Worm (Caenorhabditis elegans) whole organism, L2 larva: ENCODE measurements around the gene mlc-1.
A peak's percentile ranks its signal among the peaks of the same experiment; 100 is the strongest.

Experiments used
- C34F6.9 ChIP-seq: fragments of 150-350 bp; optimal IDR thresholded peaks from 2 replicates; lab custom pipeline; 2014; ENCODE audit warnings: missing biosample characterization, missing genetic modification characterization
- F13H6.1 ChIP-seq: sonication (generic microtip); optimal IDR thresholded peaks from 2 replicates; lab custom pipeline; 2016; ENCODE audit warnings: missing genetic modification characterization, missing compliant biosample characterization
- R02D3.7 ChIP-seq: fragments of 150-350 bp; optimal IDR thresholded peaks from 2 replicates; lab custom pipeline; 2014; ENCODE audit warnings: missing biosample characterization, missing genetic modification characterization
- Y55F3AM.14 ChIP-seq: fragments of 200-800 bp; sonication (Bioruptor generic); optimal IDR thresholded peaks from 2 replicates; lab custom pipeline; 2018; ENCODE audit warnings: mild to moderate bottlenecking, missing genetic modification characterization, missing compliant biosample characterization
- alr-1 ChIP-seq: fragments of 150-350 bp; optimal IDR thresholded peaks from 2 replicates; lab custom pipeline; 2014; ENCODE audit warnings: missing biosample characterization, missing genetic modification characterization
- aly-2 ChIP-seq: fragments of 150-350 bp; optimal IDR thresholded peaks from 2 replicates; lab custom pipeline; 2014; ENCODE audit warnings: missing biosample characterization, missing genetic modification characterization
- ama-1 ChIP-seq: fragments of 150-350 bp; optimal IDR thresholded peaks from 2 replicates; lab custom pipeline; 2018; ENCODE audit warnings: inconsistent platforms
- blmp-1 ChIP-seq: sonication (generic microtip); optimal IDR thresholded peaks from 2 replicates; lab custom pipeline; 2017; ENCODE audit warnings: missing genetic modification characterization, mild to moderate bottlenecking, missing compliant biosample characterization, antibody characterized with exemption, moderate library complexity; ENCODE audit not compliant: insufficient read depth
- ceh-16 ChIP-seq: fragments of 150-350 bp; optimal IDR thresholded peaks from 2 replicates; lab custom pipeline; 2014; ENCODE audit warnings: missing biosample characterization, missing genetic modification characterization
- ceh-82 ChIP-seq: fragments of 150-350 bp; optimal IDR thresholded peaks from 2 replicates; lab custom pipeline; 2014; ENCODE audit warnings: missing biosample characterization, missing genetic modification characterization
- crh-2 ChIP-seq: sonication (generic microtip); optimal IDR thresholded peaks from 2 replicates; lab custom pipeline; 2017; ENCODE audit warnings: missing biosample characterization, missing genetic modification characterization
- dmd-4 ChIP-seq: sonication (generic microtip); optimal IDR thresholded peaks from 2 replicates; lab custom pipeline; 2017; ENCODE audit warnings: missing biosample characterization, missing genetic modification characterization
- egl-27 ChIP-seq: sonication (generic microtip); optimal IDR thresholded peaks from 3 replicates; lab custom pipeline; 2017; ENCODE audit warnings: missing biosample characterization, missing genetic modification reagents, missing genetic modification characterization
- elt-1 ChIP-seq: fragments of 150-350 bp; optimal IDR thresholded peaks from 2 replicates; lab custom pipeline; 2014; ENCODE audit warnings: missing biosample characterization, missing genetic modification characterization
- elt-3 ChIP-seq: sonication (generic microtip); optimal IDR thresholded peaks from 2 replicates; lab custom pipeline; 2017; ENCODE audit warnings: missing biosample characterization, missing genetic modification characterization
- fos-1 ChIP-seq: fragments of 150-350 bp; optimal IDR thresholded peaks from 2 replicates; lab custom pipeline; 2014; ENCODE audit warnings: missing biosample characterization, missing genetic modification characterization
- lin-11 ChIP-seq: fragments of 150-350 bp; sonication (generic microtip); optimal IDR thresholded peaks from 2 replicates; lab custom pipeline; 2014; ENCODE audit warnings: missing biosample characterization, missing genetic modification characterization, inconsistent platforms, mixed read lengths
- lin-13 ChIP-seq: fragments of 150-350 bp; optimal IDR thresholded peaks from 2 replicates; lab custom pipeline; 2014; ENCODE audit warnings: missing biosample characterization, missing genetic modification reagents, missing genetic modification characterization
- lin-39 ChIP-seq: fragments of 150-350 bp; optimal IDR thresholded peaks from 2 replicates; lab custom pipeline; 2014; ENCODE audit warnings: missing biosample characterization, missing genetic modification reagents, missing genetic modification characterization
- lsy-2 ChIP-seq, 2 experiments: fragments of 150-350 bp in 1 of 2; sonication (generic microtip) in 1 of 2; optimal IDR thresholded peaks; 2 replicates each; lab custom pipeline; 2014 to 2017; ENCODE audit warnings: missing biosample characterization in 2 of 2, missing genetic modification characterization in 2 of 2
- mab-5 ChIP-seq: fragments of 150-350 bp; optimal IDR thresholded peaks from 2 replicates; lab custom pipeline; 2014; ENCODE audit warnings: missing biosample characterization, missing genetic modification characterization
- mbf-1 ChIP-seq: sonication (generic microtip); optimal IDR thresholded peaks from 2 replicates; lab custom pipeline; 2017; ENCODE audit warnings: missing biosample characterization, missing genetic modification characterization
- mdl-1 ChIP-seq, 2 experiments: fragments of 150-350 bp in 1 of 2; sonication (generic microtip) in 1 of 2; optimal IDR thresholded peaks; 2 replicates each; lab custom pipeline; 2017; ENCODE audit warnings: missing biosample characterization in 2 of 2, missing genetic modification characterization in 2 of 2
- nhr-10 ChIP-seq: sonication (generic microtip); optimal IDR thresholded peaks from 2 replicates; lab custom pipeline; 2017; ENCODE audit warnings: missing biosample characterization, missing genetic modification characterization
- nhr-11 ChIP-seq: fragments of 150-350 bp; optimal IDR thresholded peaks from 2 replicates; lab custom pipeline; 2014; ENCODE audit warnings: missing biosample characterization, missing genetic modification characterization
- nhr-12 ChIP-seq: fragments of 150-350 bp; optimal IDR thresholded peaks from 2 replicates; lab custom pipeline; 2014; ENCODE audit warnings: missing biosample characterization, missing genetic modification characterization
- nhr-21 ChIP-seq: fragments of 150-350 bp; optimal IDR thresholded peaks from 2 replicates; lab custom pipeline; 2014; ENCODE audit warnings: missing biosample characterization, missing genetic modification characterization
- nhr-23 ChIP-seq: fragments of 150-350 bp; optimal IDR thresholded peaks from 2 replicates; lab custom pipeline; 2014; ENCODE audit warnings: missing biosample characterization, missing genetic modification reagents, missing genetic modification characterization
- nhr-237 ChIP-seq: fragments of 150-350 bp; optimal IDR thresholded peaks from 2 replicates; lab custom pipeline; 2014; ENCODE audit warnings: missing biosample characterization, missing genetic modification characterization
- nhr-25 ChIP-seq: fragments of 150-350 bp; sonication (generic microtip); optimal IDR thresholded peaks from 3 replicates; lab custom pipeline; 2014; ENCODE audit warnings: missing biosample characterization, missing genetic modification characterization
- nhr-6 ChIP-seq: fragments of 150-350 bp; optimal IDR thresholded peaks from 2 replicates; lab custom pipeline; 2014; ENCODE audit warnings: missing biosample characterization, missing genetic modification characterization
- nhr-77 ChIP-seq: fragments of 150-350 bp; optimal IDR thresholded peaks from 2 replicates; lab custom pipeline; 2014; ENCODE audit warnings: missing biosample characterization, missing genetic modification characterization
- peb-1 ChIP-seq: fragments of 150-350 bp; optimal IDR thresholded peaks from 2 replicates; lab custom pipeline; 2014; ENCODE audit warnings: missing biosample characterization, missing genetic modification characterization
- sem-4 ChIP-seq: fragments of 150-350 bp; optimal IDR thresholded peaks from 2 replicates; lab custom pipeline; 2014; ENCODE audit warnings: missing biosample characterization, missing genetic modification reagents, missing genetic modification characterization
- skn-1 ChIP-seq: sonication (generic microtip); optimal IDR thresholded peaks from 2 replicates; lab custom pipeline; 2017; ENCODE audit warnings: missing biosample characterization, missing genetic modification characterization
- sma-3 ChIP-seq: sonication (generic microtip); optimal IDR thresholded peaks from 2 replicates; lab custom pipeline; 2016; ENCODE audit warnings: missing genetic modification reagents, missing genetic modification characterization, missing compliant biosample characterization
- sma-9 ChIP-seq, 2 experiments: fragments of 150-350 bp in 1 of 2; sonication (generic microtip) in 1 of 2; optimal IDR thresholded peaks; 2 replicates each; lab custom pipeline; 2014 to 2016; ENCODE audit warnings: missing genetic modification characterization in 2 of 2, mild to moderate bottlenecking in 1 of 2, missing biosample characterization in 1 of 2, missing compliant biosample characterization in 1 of 2, missing genetic modification reagents in 1 of 2, moderate library complexity in 1 of 2
- snpc-4 ChIP-seq: fragments of 150-350 bp; optimal IDR thresholded peaks from 2 replicates; lab custom pipeline; 2014; ENCODE audit warnings: missing biosample characterization, missing genetic modification characterization
- unc-39 ChIP-seq: fragments of 150-350 bp; optimal IDR thresholded peaks from 2 replicates; lab custom pipeline; 2014; ENCODE audit warnings: missing biosample characterization, missing genetic modification characterization
- unc-55 ChIP-seq: fragments of 150-350 bp; sonication (generic microtip); optimal IDR thresholded peaks from 3 replicates; lab custom pipeline; 2014; ENCODE audit warnings: missing biosample characterization, missing genetic modification reagents, missing genetic modification characterization
- unc-62 ChIP-seq: fragments of 150-350 bp; optimal IDR thresholded peaks from 2 replicates; lab custom pipeline; 2014; ENCODE audit warnings: missing biosample characterization, missing genetic modification reagents, missing genetic modification characterization
- zag-1 ChIP-seq: fragments of 150-350 bp; optimal IDR thresholded peaks from 2 replicates; lab custom pipeline; 2014; ENCODE audit warnings: missing biosample characterization, missing genetic modification characterization
- ztf-1 ChIP-seq: fragments of 200-800 bp; sonication (Bioruptor generic); conservative IDR thresholded peaks from 2 replicates; pipeline ENCODE4 v1.3.6; 2022; ENCODE audit warnings: missing genetic modification characterization, missing compliant biosample characterization
- ztf-11 ChIP-seq: sonication (generic microtip); optimal IDR thresholded peaks from 2 replicates; lab custom pipeline; 2017; ENCODE audit warnings: missing biosample characterization, missing genetic modification characterization
- ztf-4 ChIP-seq: fragments of 150-350 bp; optimal IDR thresholded peaks from 2 replicates; lab custom pipeline; 2014; ENCODE audit warnings: missing biosample characterization, missing genetic modification characterization

The mlc-1 gene

ce11 chrX:17420585-17421459, 38.2 kb upstream of the mlc-1 start:
- TF ChIP-seq F13H6.1 (no peak), peb-1 (tag; lab: Kevin White, UChicago) (no peak), unc-62 (GFP tag; lab: Kevin White, UChicago) (no peak), ama-1 (peak; percentile 97), nhr-237 (no peak), nhr-23 (no peak), sma-9 (GFP tag; optimal IDR thresholded peaks at IDR 0.05; lab: Kevin White, UChicago) (peak; percentile 54), sma-9 (tag; optimal IDR thresholded peaks at IDR 0.05; lab: Kevin White, UChicago) (no peak), Y55F3AM.14 (GFP tag; lab: Kevin White, UChicago) (peak; percentile 27), R02D3.7 (tag; lab: Kevin White, UChicago) (no peak), nhr-21 (tag; lab: Kevin White, UChicago) (peak; percentile 84), nhr-11 (tag; lab: Kevin White, UChicago) (no peak), nhr-6 (tag; lab: Kevin White, UChicago) (peak; percentile 14), nhr-12 (tag; lab: Kevin White, UChicago) (no peak), ceh-16 (tag; lab: Kevin White, UChicago) (no peak), C34F6.9 (tag; lab: Kevin White, UChicago) (no peak), nhr-10 (tag; lab: Kevin White, UChicago) (no peak), nhr-25 (tag; lab: Kevin White, UChicago) (no peak), unc-55 (GFP tag; lab: Kevin White, UChicago) (no peak), blmp-1 (tag; lab: Kevin White, UChicago) (peak; percentile 46), skn-1 (tag; lab: Kevin White, UChicago) (no peak), alr-1 (no peak), ztf-4 (tag; lab: Kevin White, UChicago) (no peak), lsy-2 (tag; optimal IDR thresholded peaks at IDR 0.05; lab: Kevin White, UChicago) (peak in 1 of 2 experiments; percentile 1), ztf-1 (GFP tag; lab: Robert Waterston, UW) (no peak), mdl-1 (tag; optimal IDR thresholded peaks at IDR 0.05; lab: Kevin White, UChicago) (no peak)

- peak in 1 of 2 experiments; percentile 21 for TF ChIP-seq lsy-2 (tag; optimal IDR thresholded peaks at IDR 0.05; lab: Kevin White, UChicago)
- TF ChIP-seq mbf-1 (tag; lab: Kevin White, UChicago): no peak
- no peak for TF ChIP-seq lin-13 (GFP tag; lab: Kevin White, UChicago)
- TF ChIP-seq lin-11 (tag; lab: Kevin White, UChicago): no peak
- TF ChIP-seq peb-1 (tag; lab: Kevin White, UChicago): no peak
- peak; percentile 66 for TF ChIP-seq blmp-1 (tag; lab: Kevin White, UChicago)
- no peak for TF ChIP-seq skn-1 (tag; lab: Kevin White, UChicago)
- no peak for TF ChIP-seq ama-1
- no peak for TF ChIP-seq sem-4 (tag; lab: Kevin White, UChicago)
- no peak for TF ChIP-seq fos-1 (tag; lab: Kevin White, UChicago)
- no peak for TF ChIP-seq C34F6.9 (tag; lab: Kevin White, UChicago)
- TF ChIP-seq ztf-1 (GFP tag; lab: Robert Waterston, UW): no peak
- no peak for TF ChIP-seq nhr-237
- no peak for TF ChIP-seq aly-2 (tag; lab: Kevin White, UChicago)
- TF ChIP-seq snpc-4 (tag; lab: Kevin White, UChicago): no peak
- no peak for TF ChIP-seq nhr-25 (tag; lab: Kevin White, UChicago)
- peak; percentile 23 for TF ChIP-seq egl-27 (tag; lab: Kevin White, UChicago)
- TF ChIP-seq alr-1: no peak
- TF ChIP-seq nhr-11 (tag; lab: Kevin White, UChicago): no peak
- TF ChIP-seq lin-39 (tag; lab: Kevin White, UChicago): no peak
- TF ChIP-seq unc-62 (GFP tag; lab: Kevin White, UChicago): no peak
- TF ChIP-seq unc-55 (GFP tag; lab: Kevin White, UChicago): no peak
- no peak for TF ChIP-seq elt-1 (tag; lab: Kevin White, UChicago)
- TF ChIP-seq dmd-4: no peak
- TF ChIP-seq mab-5 (tag; lab: Kevin White, UChicago): no peak
- no peak for TF ChIP-seq R02D3.7 (tag; lab: Kevin White, UChicago)
- TF ChIP-seq F13H6.1: no peak
- TF ChIP-seq nhr-21 (tag; lab: Kevin White, UChicago): peak; percentile 51
- TF ChIP-seq nhr-77: no peak
- peak; percentile 94 for TF ChIP-seq sma-9 (GFP tag; optimal IDR thresholded peaks at IDR 0.05; lab: Kevin White, UChicago)
- TF ChIP-seq sma-9 (tag; optimal IDR thresholded peaks at IDR 0.05; lab: Kevin White, UChicago): no peak
- TF ChIP-seq elt-3 (tag; lab: Kevin White, UChicago): no peak
- no peak for TF ChIP-seq nhr-6 (tag; lab: Kevin White, UChicago)
- TF ChIP-seq mdl-1 (tag; optimal IDR thresholded peaks at IDR 0.05; lab: Kevin White, UChicago): peak in 1 of 2 experiments; percentile 3
- TF ChIP-seq nhr-10 (tag; lab: Kevin White, UChicago): no peak
- no peak for TF ChIP-seq nhr-12 (tag; lab: Kevin White, UChicago)
- no peak for TF ChIP-seq nhr-23
- no peak for TF ChIP-seq ztf-11 (tag; lab: Kevin White, UChicago)
- peak; percentile 12 for TF ChIP-seq ztf-4 (tag; lab: Kevin White, UChicago)
- TF ChIP-seq crh-2: no peak
- no peak for TF ChIP-seq zag-1 (tag; lab: Kevin White, UChicago)
- peak; percentile 15 for TF ChIP-seq sma-3 (GFP tag; lab: Kevin White, UChicago)
- TF ChIP-seq unc-39 (tag; lab: Kevin White, UChicago): no peak
- no peak for TF ChIP-seq ceh-82
Observed at ce11 chrX:17421532-17422078, 37.4 kb upstream of the mlc-1 start, which contains the start of gene osm-11. TSS of gene osm-11 (minus strand) at chrX:17421582.
